Worm (Caenorhabditis elegans): ENCODE data around the gene pak-2.

ce11 chrV:11087119-11087518 is 47.9 kb upstream of the pak-2 start:
- no peak for TF ChIP-seq tbx-8 (GFP tag; optimal IDR thresholded peaks at IDR 0.05)
- no peak for TF ChIP-seq snpc-4 (tag; optimal IDR thresholded peaks at IDR 0.05)
- TF ChIP-seq nhr-237 (tag; optimal IDR thresholded peaks at IDR 0.05) = no peak
- no peak for TF ChIP-seq lin-13 (tag; optimal IDR thresholded peaks at IDR 0.05)
- no peak for TF ChIP-seq lin-32 (GFP tag; optimal IDR thresholded peaks at IDR 0.05)
- no peak for TF ChIP-seq elt-3 (tag; optimal IDR thresholded peaks at IDR 0.05)
- TF ChIP-seq sptf-1 (tag; optimal IDR thresholded peaks at IDR 0.05) = no peak
- TF ChIP-seq mep-1 (tag; optimal IDR thresholded peaks at IDR 0.05) = no peak
- TF ChIP-seq drap-1 (GFP tag; optimal IDR thresholded peaks at IDR 0.05) = no peak
- no peak for TF ChIP-seq sem-2 (GFP tag; optimal IDR thresholded peaks at IDR 0.05)
- no peak for TF ChIP-seq elt-1 (tag; optimal IDR thresholded peaks at IDR 0.05; ENCODE audit: borderline replicate concordance, insufficient read depth)
- TF ChIP-seq nhr-28 (tag; optimal IDR thresholded peaks at IDR 0.05) = no peak

Measured in whole organism, mixed stage, embryonic.